Fruit fly (Drosophila melanogaster) whole organism, prepupa: ENCODE results near the gene CG14797.
A peak's percentile ranks its signal among the peaks of the same experiment; 100 is the strongest.

Source experiments
- CG16779 ChIP-seq: fragments of 200-800 bp; sonication (Bioruptor generic); optimal IDR thresholded peaks from 3 replicates; lab custom pipeline; 2017; ENCODE audit warnings: missing biosample characterization, mild to moderate bottlenecking, missing genetic modification characterization
- CG31627 ChIP-seq: fragments of 200-800 bp; sonication (Bioruptor generic); optimal IDR thresholded peaks from 3 replicates; lab custom pipeline; 2016; ENCODE audit warnings: missing biosample characterization, missing genetic modification characterization
- CG7368 ChIP-seq: fragments of 200-800 bp; sonication (Bioruptor generic); optimal IDR thresholded peaks from 3 replicates; lab custom pipeline; 2016; ENCODE audit warnings: missing biosample characterization, missing genetic modification characterization
- Ets96B ChIP-seq: fragments of 200-800 bp; optimal IDR thresholded peaks from 2 replicates; lab custom pipeline; 2019; ENCODE audit warnings: missing biosample characterization, mild to moderate bottlenecking, missing genetic modification characterization, moderate library complexity
- Lpt ChIP-seq: fragments of 200-800 bp; sonication (Bioruptor generic); optimal IDR thresholded peaks from 3 replicates; lab custom pipeline; 2016; ENCODE audit warnings: missing biosample characterization, missing genetic modification characterization
- Sox102F ChIP-seq: fragments of 200-800 bp; sonication (Bioruptor generic); optimal IDR thresholded peaks from 2 replicates; lab custom pipeline; 2016; ENCODE audit warnings: missing biosample characterization, mild to moderate bottlenecking, missing genetic modification characterization
- achi ChIP-seq: fragments of 200-800 bp; sonication (Bioruptor generic); optimal IDR thresholded peaks from 3 replicates; lab custom pipeline; 2016; ENCODE audit warnings: missing biosample characterization, missing genetic modification characterization
- acj6 ChIP-seq: fragments of 200-800 bp; sonication (Bioruptor generic); optimal IDR thresholded peaks from 3 replicates; lab custom pipeline; 2016; ENCODE audit warnings: missing biosample characterization, missing genetic modification characterization
- fd85E ChIP-seq: fragments of 200-800 bp; sonication (Bioruptor generic); optimal IDR thresholded peaks from 3 replicates; lab custom pipeline; 2016; ENCODE audit warnings: missing biosample characterization, missing genetic modification characterization
- spab ChIP-seq: fragments of 200-800 bp; sonication (Bioruptor generic); optimal IDR thresholded peaks from 2 replicates; lab custom pipeline; 2017; ENCODE audit warnings: missing biosample characterization, mild to moderate bottlenecking, missing genetic modification characterization, missing genetic modification reagents
- svp ChIP-seq: fragments of 200-800 bp; sonication (Bioruptor generic); peaks from one replicate; lab custom pipeline; 2016; ENCODE audit warnings: missing biosample characterization, missing genetic modification characterization

- TF ChIP-seq CG31627 (GFP tag; lab: Kevin White, UChicago) (no peak), Lpt (GFP tag; lab: Kevin White, UChicago) (no peak), achi (no peak), svp (GFP tag; lab: Kevin White, UChicago) (peak; percentile 55), spab (GFP tag; lab: Kevin White, UChicago) (peak; percentile 42), CG16779 (tag; lab: Kevin White, UChicago) (no peak), CG7368 (GFP tag; lab: Kevin White, UChicago) (no peak), fd85E (GFP tag; lab: Kevin White, UChicago) (no peak), Sox102F (no peak), Ets96B (tag; lab: Kevin White, UChicago) (peak; percentile 50), acj6 (GFP tag; lab: Kevin White, UChicago) (no peak)
These were observed 24.6 kb downstream of the CG14797 start for dm6 chrX:1705929-1706328.
